Worm (Caenorhabditis elegans): ENCODE results near the gene PDB1.1.

The PDB1.1 gene

DNA sequence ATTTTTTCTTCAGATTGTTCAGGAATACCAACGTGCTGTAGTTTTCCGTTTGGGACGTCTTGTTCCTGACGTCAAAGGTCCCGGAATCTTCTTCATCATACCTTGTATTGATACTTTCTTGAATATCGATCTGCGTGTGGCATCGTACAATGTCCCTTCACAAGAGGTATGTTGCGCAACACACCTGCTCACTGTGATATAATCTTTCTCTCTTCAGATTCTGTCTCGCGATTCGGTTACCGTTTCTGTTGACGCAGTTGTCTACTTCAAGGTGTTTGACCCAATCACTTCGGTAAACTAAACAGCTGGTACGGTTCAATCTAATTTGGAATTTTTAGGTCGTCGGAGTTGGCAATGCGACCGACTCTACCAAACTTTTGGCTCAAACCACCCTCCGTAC lies 4.5 kb upstream of the PDB1.1 start:
- TF ChIP-seq hmg-4 (GFP tag; optimal IDR thresholded peaks at IDR 0.05) (no peak), pes-1 (GFP tag; IDR thresholded peaks at IDR 0.05) (no peak), hnd-1 (tag; optimal IDR thresholded peaks at IDR 0.05) (no peak), ceh-13 (GFP tag; optimal IDR thresholded peaks at IDR 0.05) (no peak), B0310.2 (tag; optimal IDR thresholded peaks at IDR 0.05) (no peak), ets-7 (tag; optimal IDR thresholded peaks at IDR 0.05) (no peak), tra-4 (tag; optimal IDR thresholded peaks at IDR 0.05) (no peak), F13C5.2 (tag; optimal IDR thresholded peaks at IDR 0.05) (no peak), scrt-1 (GFP tag; IDR thresholded peaks at IDR 0.05) (no peak), ama-1 (optimal IDR thresholded peaks at IDR 0.05) (no peak), tbx-11 (GFP tag; IDR thresholded peaks at IDR 0.05) (no peak), hmbx-1 (tag; optimal IDR thresholded peaks at IDR 0.05) (no peak), tbx-37 (GFP tag; conservative IDR thresholded peaks at IDR 0.05) (no peak), sea-1 (GFP tag; conservative IDR thresholded peaks at IDR 0.05) (no peak), flt-1 (GFP tag; IDR thresholded peaks at IDR 0.05) (no peak), aly-1 (tag; optimal IDR thresholded peaks at IDR 0.05) (no peak)

- TF ChIP-seq tbx-11 (GFP tag; IDR thresholded peaks at IDR 0.05) (no peak), pes-1 (GFP tag; IDR thresholded peaks at IDR 0.05) (no peak), aly-1 (tag; optimal IDR thresholded peaks at IDR 0.05) (peak; percentile 73), hmg-4 (GFP tag; optimal IDR thresholded peaks at IDR 0.05) (peak; percentile 74), ets-7 (tag; optimal IDR thresholded peaks at IDR 0.05) (peak; percentile 41)
Observed at ce11 chrX:7562625-7563024, 3.7 kb upstream of the PDB1.1 start, which contains the start of gene sto-1. sto-1 (plus strand) TSS chrX:7562824.

DNA sequence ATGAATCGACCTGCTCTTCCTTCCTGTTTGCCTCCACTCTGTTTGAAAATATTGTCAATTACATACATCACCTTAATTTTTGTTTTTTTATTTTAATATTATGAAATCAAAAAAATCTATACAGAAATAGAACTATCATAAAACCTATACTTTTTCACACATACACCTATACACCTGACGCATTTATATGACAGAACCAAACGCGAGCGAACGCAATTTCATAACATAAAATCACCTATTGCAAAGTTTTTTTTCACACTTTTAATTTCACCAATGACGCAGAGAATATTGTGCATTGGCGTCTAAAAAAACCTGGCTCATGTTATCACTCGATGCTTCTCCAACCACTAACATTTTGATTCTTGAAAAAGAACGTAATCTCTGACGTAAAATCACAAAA lies 3.1 kb upstream of the PDB1.1 start:
- no peak for TF ChIP-seq F13C5.2 (tag; optimal IDR thresholded peaks at IDR 0.05)
- TF ChIP-seq hmbx-1 (tag; optimal IDR thresholded peaks at IDR 0.05), result no peak
- TF ChIP-seq B0310.2 (tag; optimal IDR thresholded peaks at IDR 0.05), result no peak
- TF ChIP-seq flt-1 (GFP tag; IDR thresholded peaks at IDR 0.05), result no peak
- TF ChIP-seq scrt-1 (GFP tag; IDR thresholded peaks at IDR 0.05), result no peak
- no peak for TF ChIP-seq tbx-37 (GFP tag; conservative IDR thresholded peaks at IDR 0.05)
- TF ChIP-seq ets-7 (tag; optimal IDR thresholded peaks at IDR 0.05), result no peak
- no peak for TF ChIP-seq aly-1 (tag; optimal IDR thresholded peaks at IDR 0.05)
- no peak for TF ChIP-seq ama-1 (optimal IDR thresholded peaks at IDR 0.05)
- TF ChIP-seq ceh-13 (GFP tag; optimal IDR thresholded peaks at IDR 0.05), result no peak
- TF ChIP-seq hnd-1 (tag; optimal IDR thresholded peaks at IDR 0.05), result no peak
- TF ChIP-seq pes-1 (GFP tag; IDR thresholded peaks at IDR 0.05), result no peak
- TF ChIP-seq tbx-11 (GFP tag; IDR thresholded peaks at IDR 0.05), result no peak
- TF ChIP-seq tra-4 (tag; optimal IDR thresholded peaks at IDR 0.05), result no peak
- no peak for TF ChIP-seq ceh-36 (tag; optimal IDR thresholded peaks at IDR 0.05)
- TF ChIP-seq sea-1 (GFP tag; conservative IDR thresholded peaks at IDR 0.05), result no peak
- no peak for TF ChIP-seq hmg-4 (GFP tag; optimal IDR thresholded peaks at IDR 0.05)

- TF ChIP-seq aly-1 (tag; optimal IDR thresholded peaks at IDR 0.05) (no peak), ets-7 (tag; optimal IDR thresholded peaks at IDR 0.05) (no peak), ceh-36 (tag; optimal IDR thresholded peaks at IDR 0.05) (no peak), scrt-1 (GFP tag; IDR thresholded peaks at IDR 0.05) (no peak), sea-1 (GFP tag; conservative IDR thresholded peaks at IDR 0.05) (no peak), hmg-4 (GFP tag; optimal IDR thresholded peaks at IDR 0.05) (no peak), ceh-13 (GFP tag; optimal IDR thresholded peaks at IDR 0.05) (no peak), flt-1 (GFP tag; IDR thresholded peaks at IDR 0.05) (no peak), F13C5.2 (tag; optimal IDR thresholded peaks at IDR 0.05) (no peak), tra-4 (tag; optimal IDR thresholded peaks at IDR 0.05) (no peak), pes-1 (GFP tag; IDR thresholded peaks at IDR 0.05) (no peak), B0310.2 (tag; optimal IDR thresholded peaks at IDR 0.05) (no peak), hnd-1 (tag; optimal IDR thresholded peaks at IDR 0.05) (no peak), ama-1 (optimal IDR thresholded peaks at IDR 0.05) (no peak), tbx-37 (GFP tag; conservative IDR thresholded peaks at IDR 0.05) (no peak), hmbx-1 (tag; optimal IDR thresholded peaks at IDR 0.05) (no peak), tbx-11 (GFP tag; IDR thresholded peaks at IDR 0.05) (no peak)
Observed at ce11 chrX:7554326-7554725, 4.6 kb downstream of the PDB1.1 start, which contains the start of gene F46C8.8. F46C8.8 (minus strand) TSS chrX:7554426.

ce11 chrX:7553331-7553730 lies 5.6 kb downstream of the PDB1.1 start:
- no peak for TF ChIP-seq hmbx-1 (tag; optimal IDR thresholded peaks at IDR 0.05)
- TF ChIP-seq F13C5.2 (tag; optimal IDR thresholded peaks at IDR 0.05), result no peak
- no peak for TF ChIP-seq scrt-1 (GFP tag; IDR thresholded peaks at IDR 0.05)
- no peak for TF ChIP-seq hnd-1 (tag; optimal IDR thresholded peaks at IDR 0.05)
- no peak for TF ChIP-seq flt-1 (GFP tag; IDR thresholded peaks at IDR 0.05)
- no peak for TF ChIP-seq ets-7 (tag; optimal IDR thresholded peaks at IDR 0.05)
- no peak for TF ChIP-seq aly-1 (tag; optimal IDR thresholded peaks at IDR 0.05)
- no peak for TF ChIP-seq sea-1 (GFP tag; conservative IDR thresholded peaks at IDR 0.05)

ce11 chrX:7550452-7550851 lies 8.4 kb downstream of the PDB1.1 start:
- TF ChIP-seq tra-4 (tag; optimal IDR thresholded peaks at IDR 0.05) (no peak), hmg-4 (GFP tag; optimal IDR thresholded peaks at IDR 0.05) (no peak), hmbx-1 (tag; optimal IDR thresholded peaks at IDR 0.05) (no peak), pes-1 (GFP tag; IDR thresholded peaks at IDR 0.05) (no peak), hnd-1 (tag; optimal IDR thresholded peaks at IDR 0.05) (no peak), flt-1 (GFP tag; IDR thresholded peaks at IDR 0.05) (no peak), aly-1 (tag; optimal IDR thresholded peaks at IDR 0.05) (no peak), tbx-37 (GFP tag; conservative IDR thresholded peaks at IDR 0.05) (no peak)

ce11 chrX:7548158-7548557 lies 10.7 kb downstream of the PDB1.1 start, which contains the start of gene F46C8.1:
F46C8.1 (plus strand) TSS chrX:7548458.
- TF ChIP-seq B0310.2 (tag; optimal IDR thresholded peaks at IDR 0.05) (no peak), tbx-37 (GFP tag; conservative IDR thresholded peaks at IDR 0.05) (no peak), hnd-1 (tag; optimal IDR thresholded peaks at IDR 0.05) (no peak), sea-1 (GFP tag; conservative IDR thresholded peaks at IDR 0.05) (no peak), hmbx-1 (tag; optimal IDR thresholded peaks at IDR 0.05) (no peak), flt-1 (GFP tag; IDR thresholded peaks at IDR 0.05) (no peak)

- TF ChIP-seq tra-4 (tag; optimal IDR thresholded peaks at IDR 0.05), result no peak
- TF ChIP-seq ets-7 (tag; optimal IDR thresholded peaks at IDR 0.05), result no peak
- TF ChIP-seq sea-1 (GFP tag; conservative IDR thresholded peaks at IDR 0.05), result no peak
- no peak for TF ChIP-seq ama-1 (optimal IDR thresholded peaks at IDR 0.05)
- TF ChIP-seq F13C5.2 (tag; optimal IDR thresholded peaks at IDR 0.05), result no peak
- TF ChIP-seq tbx-11 (GFP tag; IDR thresholded peaks at IDR 0.05), result no peak
- no peak for TF ChIP-seq hmg-4 (GFP tag; optimal IDR thresholded peaks at IDR 0.05)
- TF ChIP-seq B0310.2 (tag; optimal IDR thresholded peaks at IDR 0.05), result no peak
Observed at ce11 chrX:7547696-7548095, 11.2 kb downstream of the PDB1.1 start.

Data from whole organism, early embryonic.